Fruit fly (Drosophila melanogaster) whole organism, prepupa: ENCODE measurements around the gene CG34256.

Experiments
- Blimp-1 ChIP-seq: fragments of 200-800 bp; sonication (Bioruptor generic); optimal IDR thresholded peaks from 3 replicates; lab custom pipeline; 2017; ENCODE audit warnings: missing biosample characterization, missing genetic modification characterization, mild to moderate bottlenecking, moderate library complexity, missing genetic modification reagents
- CG10631 ChIP-seq: fragments of 200-800 bp; sonication (Bioruptor generic); optimal IDR thresholded peaks from 2 replicates; lab custom pipeline; 2016; ENCODE audit warnings: missing biosample characterization, missing genetic modification characterization
- CG10669 ChIP-seq: fragments of 200-800 bp; sonication (Bioruptor generic); optimal IDR thresholded peaks from 3 replicates; lab custom pipeline; 2018; ENCODE audit warnings: missing biosample characterization, mild to moderate bottlenecking, missing genetic modification characterization, moderate library complexity
- CG11294 ChIP-seq: fragments of 200-800 bp; sonication (Bioruptor generic); IDR thresholded peaks from 2 replicates; pipeline ENCODE4 v1.3.6; 2022; ENCODE audit warnings: missing biosample characterization, missing genetic modification characterization
- CG11902 ChIP-seq: fragments of 200-800 bp; sonication (Bioruptor generic); optimal IDR thresholded peaks from 3 replicates; lab custom pipeline; 2016; ENCODE audit warnings: missing biosample characterization, missing genetic modification characterization
- CG15336 ChIP-seq: fragments of 200-800 bp; sonication (Bioruptor generic); IDR thresholded peaks from 2 replicates; pipeline ENCODE4 v1.3.6; 2022; ENCODE audit warnings: missing biosample characterization, missing genetic modification characterization
- CG1621 ChIP-seq: fragments of 200-800 bp; sonication (Bioruptor generic); optimal IDR thresholded peaks from 3 replicates; lab custom pipeline; 2018; ENCODE audit warnings: missing biosample characterization, mild to moderate bottlenecking, missing genetic modification characterization
- CG31627 ChIP-seq: fragments of 200-800 bp; sonication (Bioruptor generic); optimal IDR thresholded peaks from 3 replicates; lab custom pipeline; 2016; ENCODE audit warnings: missing biosample characterization, missing genetic modification characterization
- CG32006 ChIP-seq: fragments of 200-800 bp; sonication (Bioruptor generic); optimal IDR thresholded peaks from 3 replicates; lab custom pipeline; 2017; ENCODE audit warnings: missing biosample characterization, mild to moderate bottlenecking, missing genetic modification characterization
- CG3919 ChIP-seq: fragments of 200-800 bp; sonication (Bioruptor generic); optimal IDR thresholded peaks from 3 replicates; lab custom pipeline; 2016; ENCODE audit warnings: missing biosample characterization, missing genetic modification characterization
- CG6163 ChIP-seq: fragments of 200-800 bp; sonication (Bioruptor generic); IDR thresholded peaks from 3 replicates; pipeline ENCODE4 v1.3.6; 2022; ENCODE audit warnings: missing biosample characterization, missing genetic modification characterization
- CG6276 ChIP-seq: fragments of 200-800 bp; sonication (Bioruptor generic); optimal IDR thresholded peaks from 2 replicates; lab custom pipeline; 2017; ENCODE audit warnings: missing biosample characterization, mild to moderate bottlenecking, missing genetic modification characterization
- CG6792 ChIP-seq: fragments of 200-800 bp; sonication (Bioruptor generic); optimal IDR thresholded peaks from 3 replicates; lab custom pipeline; 2016; ENCODE audit warnings: missing biosample characterization, missing genetic modification characterization
- CG6808 ChIP-seq: fragments of 200-800 bp; sonication (Bioruptor generic); optimal IDR thresholded peaks from 3 replicates; lab custom pipeline; 2017; ENCODE audit warnings: missing biosample characterization, missing genetic modification characterization, mild to moderate bottlenecking, moderate library complexity, missing genetic modification reagents
- CG6854 ChIP-seq: fragments of 200-800 bp; sonication (Bioruptor generic); optimal IDR thresholded peaks from 2 replicates; lab custom pipeline; 2017; ENCODE audit warnings: missing biosample characterization, mild to moderate bottlenecking, missing genetic modification characterization
- CG7368 ChIP-seq: fragments of 200-800 bp; sonication (Bioruptor generic); optimal IDR thresholded peaks from 3 replicates; lab custom pipeline; 2016; ENCODE audit warnings: missing biosample characterization, missing genetic modification characterization
- CG8319 ChIP-seq: fragments of 200-800 bp; sonication (Bioruptor generic); optimal IDR thresholded peaks from 3 replicates; lab custom pipeline; 2016; ENCODE audit warnings: missing biosample characterization, missing genetic modification characterization
- CG9139 ChIP-seq: fragments of 200-800 bp; sonication (Bioruptor generic); optimal IDR thresholded peaks from 3 replicates; lab custom pipeline; 2017; ENCODE audit warnings: missing biosample characterization, mild to moderate bottlenecking, missing genetic modification characterization
- Eip93F ChIP-seq: fragments of 200-800 bp; sonication (Bioruptor generic); optimal IDR thresholded peaks from 2 replicates; lab custom pipeline; 2016; ENCODE audit warnings: missing biosample characterization, mild to moderate bottlenecking, missing genetic modification characterization
- Ets21C ChIP-seq: fragments of 200-800 bp; sonication (Bioruptor generic); optimal IDR thresholded peaks from 3 replicates; lab custom pipeline; 2016; ENCODE audit warnings: missing biosample characterization, missing genetic modification characterization
- Ets96B ChIP-seq: fragments of 200-800 bp; optimal IDR thresholded peaks from 2 replicates; lab custom pipeline; 2019; ENCODE audit warnings: missing biosample characterization, mild to moderate bottlenecking, missing genetic modification characterization, moderate library complexity
- Gug ChIP-seq: fragments of 200-800 bp; sonication (Bioruptor generic); IDR thresholded peaks from 2 replicates; pipeline ENCODE4 v1.3.6; 2022; ENCODE audit warnings: missing biosample characterization, missing genetic modification characterization
- Hr38 ChIP-seq: sonication (Bioruptor generic); optimal IDR thresholded peaks from 2 replicates; lab custom pipeline; 2016; ENCODE audit warnings: missing biosample characterization, missing genetic modification characterization
- Lpt ChIP-seq: fragments of 200-800 bp; sonication (Bioruptor generic); optimal IDR thresholded peaks from 3 replicates; lab custom pipeline; 2016; ENCODE audit warnings: missing biosample characterization, missing genetic modification characterization
- Met ChIP-seq: fragments of 200-800 bp; sonication (Bioruptor generic); optimal IDR thresholded peaks from 3 replicates; lab custom pipeline; 2016; ENCODE audit warnings: missing biosample characterization, missing genetic modification characterization
- OdsH ChIP-seq: fragments of 200-800 bp; sonication (Bioruptor generic); optimal IDR thresholded peaks from 3 replicates; lab custom pipeline; 2016; ENCODE audit warnings: missing biosample characterization, missing genetic modification characterization
- Smox ChIP-seq: fragments of 200-800 bp; sonication (Bioruptor generic); optimal IDR thresholded peaks from 3 replicates; lab custom pipeline; 2016; ENCODE audit warnings: missing biosample characterization, missing genetic modification characterization
- Sox102F ChIP-seq: fragments of 200-800 bp; sonication (Bioruptor generic); optimal IDR thresholded peaks from 2 replicates; lab custom pipeline; 2016; ENCODE audit warnings: missing biosample characterization, mild to moderate bottlenecking, missing genetic modification characterization
- Sox14 ChIP-seq: fragments of 200-800 bp; sonication (Bioruptor generic); optimal IDR thresholded peaks from 3 replicates; lab custom pipeline; 2016; ENCODE audit warnings: missing biosample characterization, missing genetic modification characterization
- achi ChIP-seq: fragments of 200-800 bp; sonication (Bioruptor generic); optimal IDR thresholded peaks from 3 replicates; lab custom pipeline; 2016; ENCODE audit warnings: missing biosample characterization, missing genetic modification characterization
- acj6 ChIP-seq: fragments of 200-800 bp; sonication (Bioruptor generic); optimal IDR thresholded peaks from 3 replicates; lab custom pipeline; 2016; ENCODE audit warnings: missing biosample characterization, missing genetic modification characterization
- cyc ChIP-seq: fragments of 200-800 bp; sonication (Bioruptor generic); optimal IDR thresholded peaks from 3 replicates; lab custom pipeline; 2016; ENCODE audit warnings: missing biosample characterization, missing genetic modification characterization
- dsx ChIP-seq: fragments of 200-800 bp; optimal IDR thresholded peaks from 3 replicates; lab custom pipeline; 2019; ENCODE audit warnings: missing biosample characterization, mild to moderate bottlenecking, missing genetic modification characterization, moderate library complexity; ENCODE audit not compliant: poor library complexity, severe bottlenecking
- eg ChIP-seq: fragments of 200-800 bp; sonication (Bioruptor generic); IDR thresholded peaks from 3 replicates; pipeline ENCODE4 v1.3.6; 2022; ENCODE audit warnings: missing biosample characterization, missing genetic modification characterization
- esn ChIP-seq: fragments of 200-800 bp; sonication (Bioruptor generic); optimal IDR thresholded peaks from 2 replicates; lab custom pipeline; 2016; ENCODE audit warnings: missing biosample characterization, mild to moderate bottlenecking, missing genetic modification characterization, moderate library complexity
- fd59A ChIP-seq: fragments of 200-800 bp; sonication (Bioruptor generic); optimal IDR thresholded peaks from 2 replicates; lab custom pipeline; 2017; ENCODE audit warnings: missing biosample characterization, mild to moderate bottlenecking, missing genetic modification characterization, missing genetic modification reagents
- fd85E ChIP-seq: fragments of 200-800 bp; sonication (Bioruptor generic); optimal IDR thresholded peaks from 3 replicates; lab custom pipeline; 2016; ENCODE audit warnings: missing biosample characterization, missing genetic modification characterization
- fkh ChIP-seq: fragments of 200-800 bp; sonication (Bioruptor generic); optimal IDR thresholded peaks from 3 replicates; lab custom pipeline; 2017; ENCODE audit warnings: missing biosample characterization, mild to moderate bottlenecking, missing genetic modification characterization, moderate library complexity
- pdm3 ChIP-seq: fragments of 200-800 bp; sonication (Bioruptor generic); optimal IDR thresholded peaks from 3 replicates; lab custom pipeline; 2016; ENCODE audit warnings: missing biosample characterization, missing genetic modification characterization
- salr ChIP-seq, 2 experiments: fragments of 200-800 bp; sonication (Bioruptor generic); optimal IDR thresholded peaks; 3 replicates each; lab custom pipeline; 2016 to 2018; ENCODE audit warnings: missing biosample characterization in 2 of 2, missing genetic modification characterization in 2 of 2, mild to moderate bottlenecking in 1 of 2
- ss ChIP-seq, 2 experiments: fragments of 200-800 bp; sonication (Bioruptor generic); optimal IDR thresholded peaks; 2 replicates in 1 of 2; 3 replicates in 1 of 2; lab custom pipeline; 2017 to 2018; ENCODE audit warnings: mild to moderate bottlenecking in 2 of 2, missing biosample characterization in 2 of 2, missing genetic modification characterization in 2 of 2, moderate library complexity in 1 of 2
- svp ChIP-seq: fragments of 200-800 bp; sonication (Bioruptor generic); peaks from one replicate; lab custom pipeline; 2016; ENCODE audit warnings: missing biosample characterization, missing genetic modification characterization
- vri ChIP-seq: fragments of 200-800 bp; sonication (Bioruptor generic); optimal IDR thresholded peaks from 3 replicates; lab custom pipeline; 2016; ENCODE audit warnings: missing biosample characterization, mild to moderate bottlenecking, missing genetic modification characterization

CG34256 gene

dm6 chr3L:18989611-18990010 is at the start of gene CG34256:
Gene CG34256, minus strand, starts transcription at chr3L:18989815.
- TF ChIP-seq CG8319 (GFP tag; lab: Kevin White, UChicago) (no peak), svp (GFP tag; lab: Kevin White, UChicago) (peak; percentile 5), CG6276 (GFP tag; lab: Kevin White, UChicago) (no peak)

- TF ChIP-seq Eip93F (no peak), fkh (GFP tag; lab: Kevin White, UChicago) (peak; percentile 9)
Observed at dm6 chr3L:19037051-19037450, 47.4 kb upstream of the CG34256 start.

dm6 chr3L:19036119-19036518 is 46.5 kb upstream of the CG34256 start:
- TF ChIP-seq CG6276 (GFP tag; lab: Kevin White, UChicago) (no peak), Hr38 (GFP tag; lab: Kevin White, UChicago) (no peak), Sox102F (GFP tag; lab: Kevin White, UChicago) (no peak), CG8319 (GFP tag; lab: Kevin White, UChicago) (no peak), CG10631 (GFP tag; lab: Kevin White, UChicago) (no peak), Met (GFP tag; lab: Kevin White, UChicago) (no peak), fd59A (GFP tag; lab: Kevin White, UChicago) (no peak), OdsH (GFP tag; lab: Kevin White, UChicago) (no peak), vri (GFP tag; lab: Kevin White, UChicago) (no peak), Smox (GFP tag; lab: Kevin White, UChicago) (no peak)

dm6 chr3L:19035163-19035900 is 45.7 kb upstream of the CG34256 start:
- peak; percentile 73 for TF ChIP-seq esn (GFP tag; lab: Kevin White, UChicago)
- TF ChIP-seq Sox102F (GFP tag; lab: Kevin White, UChicago), result peak; percentile 37
- TF ChIP-seq Lpt (GFP tag; lab: Kevin White, UChicago), result no peak
- TF ChIP-seq Hr38 (GFP tag; lab: Kevin White, UChicago), result no peak
- TF ChIP-seq CG11294 (GFP tag; lab: Robert Waterston, UW), result no peak
- TF ChIP-seq CG6163 (GFP tag; lab: Robert Waterston, UW), result no peak
- no peak for TF ChIP-seq fkh (GFP tag; lab: Kevin White, UChicago)
- peak; percentile 55 for TF ChIP-seq CG3919 (GFP tag; lab: Kevin White, UChicago)
- TF ChIP-seq salr (GFP tag; optimal IDR thresholded peaks at IDR 0.05; lab: Kevin White, UChicago), result no peak
- no peak for TF ChIP-seq CG7368 (GFP tag; lab: Kevin White, UChicago)
- no peak for TF ChIP-seq Blimp-1 (GFP tag; lab: Kevin White, UChicago)
- no peak for TF ChIP-seq pdm3 (GFP tag; lab: Kevin White, UChicago)
- peak; percentile 21 for TF ChIP-seq CG11902
- peak; percentile 65 for TF ChIP-seq CG6808 (GFP tag; lab: Kevin White, UChicago)
- TF ChIP-seq CG31627 (GFP tag; lab: Kevin White, UChicago), result peak; percentile 5
- TF ChIP-seq CG6792, result peak; percentile 37
- TF ChIP-seq fd85E (GFP tag; lab: Kevin White, UChicago), result no peak
- TF ChIP-seq eg (GFP tag; lab: Robert Waterston, UW), result no peak
- TF ChIP-seq achi (GFP tag; lab: Kevin White, UChicago), result peak; percentile 49
- TF ChIP-seq svp (GFP tag; lab: Kevin White, UChicago), result peak; percentile 58
- TF ChIP-seq Gug, result no peak
- TF ChIP-seq ss (GFP tag; optimal IDR thresholded peaks at IDR 0.05; lab: Kevin White, UChicago), result peak in 1 of 2 experiments; percentile 35
- TF ChIP-seq Met (GFP tag; lab: Kevin White, UChicago), result peak; percentile 67
- TF ChIP-seq CG32006 (GFP tag; lab: Kevin White, UChicago), result no peak
- peak; percentile 49 for TF ChIP-seq CG10669
- TF ChIP-seq acj6, result peak; percentile 32
- peak; percentile 65 for TF ChIP-seq Ets96B (tag; lab: Kevin White, UChicago)
- no peak for TF ChIP-seq CG15336 (GFP tag; lab: Robert Waterston, UW)
- peak; percentile 9 for TF ChIP-seq CG8319 (GFP tag; lab: Kevin White, UChicago)
- peak; percentile 6 for TF ChIP-seq OdsH (GFP tag; lab: Kevin White, UChicago)
- peak; percentile 43 for TF ChIP-seq cyc (GFP tag; lab: Kevin White, UChicago)
- no peak for TF ChIP-seq CG1621
- peak; percentile 45 for TF ChIP-seq dsx (GFP tag; lab: Kevin White, UChicago)
- peak; percentile 26 for TF ChIP-seq Sox14 (GFP tag; lab: Kevin White, UChicago)
- TF ChIP-seq CG6854 (GFP tag; lab: Kevin White, UChicago), result no peak
- no peak for TF ChIP-seq CG9139
- TF ChIP-seq Ets21C (GFP tag; lab: Kevin White, UChicago), result no peak
